Fruit fly (Drosophila melanogaster): Measurements from ENCODE around the gene CG18746.

The CG18746 gene

DNA sequence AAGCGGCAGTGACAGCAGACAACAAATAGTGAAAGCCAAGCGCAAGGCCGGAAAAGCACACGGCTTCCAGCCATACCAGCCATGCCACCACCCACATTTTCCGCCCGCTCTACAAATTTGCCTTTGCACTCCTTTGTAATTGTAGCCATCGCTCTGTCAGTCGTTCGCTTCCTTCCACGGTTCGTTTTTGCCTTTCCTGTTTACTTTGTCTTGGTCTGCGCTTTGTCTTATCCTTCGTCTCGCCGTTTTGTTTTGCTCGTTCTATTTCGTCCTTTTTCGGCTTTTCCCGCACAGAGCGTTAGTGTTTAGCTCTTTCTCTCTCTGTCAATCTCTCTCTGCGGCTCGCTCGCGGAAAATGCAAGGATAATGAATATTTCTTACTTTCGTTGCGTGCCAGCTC lies 23.5 kb upstream of the CG18746 start:
- TF ChIP-seq CG32264 (GFP tag; optimal IDR thresholded peaks at IDR 0.05), result no peak
- peak; percentile 55 for TF ChIP-seq psq (GFP tag; optimal IDR thresholded peaks at IDR 0.05)

DNA sequence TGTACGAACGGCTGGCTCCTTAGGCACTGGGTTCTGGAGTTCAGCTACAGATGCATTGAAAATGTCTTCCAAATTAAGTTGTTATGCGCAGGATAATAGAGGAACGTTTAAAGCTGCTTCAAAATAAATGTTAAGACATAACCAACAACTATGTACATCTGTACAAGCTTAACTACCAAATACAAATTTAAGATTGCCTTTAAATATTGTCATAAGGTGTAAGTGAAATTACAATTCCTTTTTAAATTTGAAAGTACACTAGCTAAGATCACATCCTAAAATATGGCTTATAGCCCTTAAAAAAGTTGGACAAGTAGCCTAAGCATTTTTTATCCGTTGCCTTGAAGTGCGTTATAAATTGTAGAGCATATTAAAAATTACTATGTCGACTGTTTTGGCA lies 21.5 kb upstream of the CG18746 start, which contains the start of gene CG31473:
TSS of gene CG31473 (plus strand) at position 301 of the 400 bp plus-strand sequence.
- TF ChIP-seq Abd-B (GFP tag; optimal IDR thresholded peaks at IDR 0.05), result no peak
- TF ChIP-seq tai (GFP tag; optimal IDR thresholded peaks at IDR 0.05), result no peak
- no peak for TF ChIP-seq CG9705 (GFP tag; optimal IDR thresholded peaks at IDR 0.05)
- no peak for TF ChIP-seq Mio (GFP tag; optimal IDR thresholded peaks at IDR 0.05)

DNA sequence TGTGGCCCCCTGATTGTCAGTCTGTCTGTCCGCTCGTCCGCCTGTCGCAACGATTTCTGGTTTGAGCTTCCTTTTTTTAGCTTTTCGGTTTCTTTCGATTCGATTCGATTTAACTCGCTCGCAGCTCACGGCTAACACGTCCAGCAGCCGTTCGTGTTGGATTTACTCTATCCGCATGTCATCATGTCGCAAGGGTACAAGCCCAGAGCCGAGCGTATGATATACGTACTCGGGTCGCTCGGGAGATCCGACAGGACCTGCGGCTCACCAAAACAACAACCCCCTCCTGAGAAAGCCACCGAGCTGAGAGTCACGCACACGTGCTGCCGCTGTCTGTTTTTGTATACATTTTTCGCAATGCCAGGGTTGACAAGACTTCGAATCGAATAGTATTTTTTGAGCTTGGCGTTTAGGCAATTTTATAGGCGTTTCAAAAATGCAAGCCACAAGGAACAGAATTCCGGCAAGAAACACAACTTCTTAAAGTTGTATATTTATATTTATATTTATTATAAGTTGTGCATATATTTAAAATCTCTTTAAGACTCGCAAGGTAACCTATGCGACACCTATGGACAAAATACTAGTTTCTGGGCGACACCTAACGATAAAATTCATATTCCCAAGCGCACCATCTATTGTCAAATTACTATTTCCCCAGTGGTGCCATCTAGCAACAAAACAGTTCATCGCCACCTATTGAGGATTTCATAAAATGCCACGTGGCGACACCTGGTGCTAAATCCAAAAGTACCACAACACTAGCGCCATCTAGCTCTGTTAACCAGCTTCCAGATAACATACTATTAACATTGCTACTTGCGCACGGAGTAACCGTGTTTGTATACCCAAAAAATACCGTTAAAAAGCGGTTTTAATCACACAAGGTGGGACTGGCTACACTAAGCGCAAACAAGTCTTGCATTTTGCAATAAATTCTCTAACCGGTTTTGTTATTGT lies 20.0 kb upstream of the CG18746 start, which contains the start of the genes CG2993 and sgll:
TSS of gene CG2993 (minus strand) at position 353 of the 960 bp plus-strand sequence.
TSS of gene sgll (plus strand) at position 871 of the 960 bp plus-strand sequence.
- TF ChIP-seq dsf (GFP tag; optimal IDR thresholded peaks at IDR 0.05; ENCODE audit: borderline replicate concordance), result peak; percentile 57
- TF ChIP-seq OdsH (GFP tag; optimal IDR thresholded peaks at IDR 0.05), result peak; percentile 94
- peak; percentile 73 for TF ChIP-seq Mio (GFP tag; optimal IDR thresholded peaks at IDR 0.05)
- no peak for TF ChIP-seq lola (GFP tag; optimal IDR thresholded peaks at IDR 0.05)
- TF ChIP-seq CrebA (GFP tag; optimal IDR thresholded peaks at IDR 0.05; ENCODE audit: borderline replicate concordance), result peak; percentile 17
- TF ChIP-seq dmrt93B (GFP tag; optimal IDR thresholded peaks at IDR 0.05), result peak; percentile 79
- peak; percentile 6 for TF ChIP-seq woc (GFP tag; optimal IDR thresholded peaks at IDR 0.05)
- TF ChIP-seq Jra (GFP tag; optimal IDR thresholded peaks at IDR 0.05), result peak; percentile 82
- TF ChIP-seq Sp1 (GFP tag; optimal IDR thresholded peaks at IDR 0.05), result peak; percentile 25
- TF ChIP-seq br (GFP tag; optimal IDR thresholded peaks at IDR 0.05), result peak; percentile 89
- peak; percentile 97 for TF ChIP-seq Hr83 (GFP tag; optimal IDR thresholded peaks at IDR 0.05; ENCODE audit: poor library complexity, severe bottlenecking)
- TF ChIP-seq GATAd (GFP tag; optimal IDR thresholded peaks at IDR 0.05), result peak; percentile 73
- no peak for TF ChIP-seq pan (optimal IDR thresholded peaks at IDR 0.05)
- TF ChIP-seq CG32264 (GFP tag; optimal IDR thresholded peaks at IDR 0.05), result peak; percentile 29
- no peak for TF ChIP-seq N (GFP tag; optimal IDR thresholded peaks at IDR 0.05)
- TF ChIP-seq foxo (GFP tag; optimal IDR thresholded peaks at IDR 0.05), result peak in 1 of 2 experiments; percentile 96
- peak; percentile 86 for TF ChIP-seq HLH106 (tag; optimal IDR thresholded peaks at IDR 0.05)
- TF ChIP-seq Abd-B (GFP tag; optimal IDR thresholded peaks at IDR 0.05), result no peak
- peak; percentile 80 for TF ChIP-seq sv (GFP tag; optimal IDR thresholded peaks at IDR 0.05)
- peak; percentile 95 for TF ChIP-seq Myc (optimal IDR thresholded peaks at IDR 0.05)
- peak; percentile 79 for TF ChIP-seq CG9705 (GFP tag; optimal IDR thresholded peaks at IDR 0.05)
- TF ChIP-seq tai (GFP tag; optimal IDR thresholded peaks at IDR 0.05), result peak; percentile 96
- no peak for TF ChIP-seq Rel (GFP tag; optimal IDR thresholded peaks at IDR 0.05)
- TF ChIP-seq Rel (tag; optimal IDR thresholded peaks at IDR 0.05), result no peak
- no peak for TF ChIP-seq usp (GFP tag; optimal IDR thresholded peaks at IDR 0.05)
- peak; percentile 50 for TF ChIP-seq brk (GFP tag; optimal IDR thresholded peaks at IDR 0.05)
- peak; percentile 91 for TF ChIP-seq h (GFP tag; optimal IDR thresholded peaks at IDR 0.05)
- peak; percentile 91 for TF ChIP-seq ey (GFP tag; optimal IDR thresholded peaks at IDR 0.05)
- peak; percentile 95 for TF ChIP-seq Hnf4 (GFP tag; optimal IDR thresholded peaks at IDR 0.05)
- peak; percentile 90 for TF ChIP-seq fru (GFP tag; optimal IDR thresholded peaks at IDR 0.05)
- TF ChIP-seq rgr (GFP tag; optimal IDR thresholded peaks at IDR 0.05), result peak; percentile 94
- peak; percentile 80 for TF ChIP-seq jim (GFP tag; optimal IDR thresholded peaks at IDR 0.05)
- TF ChIP-seq Dif (GFP tag; optimal IDR thresholded peaks at IDR 0.05; ENCODE audit: partially characterized antibody), result no peak
- TF ChIP-seq Hr78 (GFP tag; optimal IDR thresholded peaks at IDR 0.05), result no peak
- peak; percentile 1 for TF ChIP-seq sage (GFP tag; optimal IDR thresholded peaks at IDR 0.05)
- peak; percentile 86 for TF ChIP-seq psq (GFP tag; optimal IDR thresholded peaks at IDR 0.05)
- TF ChIP-seq dl (GFP tag; optimal IDR thresholded peaks at IDR 0.05; ENCODE audit: insufficient read depth in 1 of 2, partially characterized antibody in 2 of 2), result no peak

All from whole organism, wandering third instar larva.